Worm (Caenorhabditis elegans): Measurements from ENCODE around the gene F20G2.2.

F20G2.2 gene

DNA sequence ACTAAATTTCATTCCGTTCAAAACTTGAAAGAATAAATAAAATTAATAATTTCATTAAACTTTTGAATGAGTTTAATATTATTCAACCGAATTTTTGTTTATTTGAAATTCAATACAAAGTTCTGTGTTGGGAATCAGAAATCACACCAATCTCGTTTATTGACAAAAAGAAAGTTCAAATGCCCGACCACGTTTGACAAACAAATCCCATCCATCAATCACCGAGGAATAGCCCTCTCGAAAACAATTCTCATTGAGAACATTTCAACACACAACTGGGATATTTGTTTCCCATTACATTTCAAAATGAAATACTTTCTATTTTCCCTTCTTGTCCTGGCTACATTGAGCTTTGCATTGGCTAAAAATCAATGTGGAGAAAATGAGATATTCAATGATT, 21.6 kb upstream of the F20G2.2 start, which contains the start of gene F53C11.9:
Gene F53C11.9, plus strand, starts transcription at position 159 of the 400 bp plus-strand sequence.
- TF ChIP-seq dao-5 (tag; optimal IDR thresholded peaks at IDR 0.05) (no peak), him-1 (tag; optimal IDR thresholded peaks at IDR 0.05) (no peak), W03F9.2 (tag; optimal IDR thresholded peaks at IDR 0.05) (no peak)

DNA sequence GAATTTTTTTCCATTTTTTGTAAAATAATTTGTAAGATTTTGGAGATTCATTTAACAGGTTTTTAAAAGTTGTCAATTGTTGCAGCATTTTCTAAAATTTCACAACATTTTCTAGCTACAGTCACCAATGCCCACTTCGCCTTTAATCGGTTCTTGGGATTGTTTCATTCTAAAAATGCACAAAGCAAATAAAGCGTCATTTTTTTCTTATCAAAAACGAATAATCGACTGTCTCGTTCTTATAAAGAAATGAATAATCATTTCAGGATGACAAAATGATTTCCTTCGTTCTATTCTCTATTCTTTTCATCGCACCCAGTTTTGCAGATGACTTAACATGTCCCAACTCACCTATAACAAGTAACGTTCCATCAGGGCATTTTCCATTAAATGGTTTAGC, 19.3 kb upstream of the F20G2.2 start, which contains the start of gene F53C11.1:
Gene F53C11.1, plus strand, starts transcription at position 268 of the 400 bp plus-strand sequence.
- TF ChIP-seq W03F9.2 (tag; optimal IDR thresholded peaks at IDR 0.05): no peak
- TF ChIP-seq him-1 (tag; optimal IDR thresholded peaks at IDR 0.05): no peak
- no peak for TF ChIP-seq dao-5 (tag; optimal IDR thresholded peaks at IDR 0.05)

DNA sequence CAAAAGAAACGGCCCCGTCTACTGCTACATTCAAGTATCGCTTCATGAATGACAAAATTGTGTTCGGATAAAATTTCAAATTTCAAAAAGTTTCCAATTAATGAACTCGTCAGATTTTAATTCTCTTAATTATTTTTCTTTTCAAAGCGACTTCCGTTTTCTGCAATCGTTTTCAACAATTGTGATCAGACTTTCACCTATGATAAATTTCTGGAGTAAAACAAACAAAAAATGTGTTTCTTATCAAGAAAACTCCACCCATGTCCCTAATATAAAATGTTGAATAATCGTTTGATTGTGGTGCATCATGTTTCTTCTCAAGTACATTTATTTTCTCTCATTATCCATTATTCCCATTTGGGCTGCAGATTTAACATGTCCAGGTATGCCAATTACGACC, 15.0 kb upstream of the F20G2.2 start, which contains the start of gene F20G2.5:
Gene F20G2.5, plus strand, starts transcription at position 301 of the 400 bp plus-strand sequence.
- TF ChIP-seq dao-5 (tag; optimal IDR thresholded peaks at IDR 0.05): no peak
- TF ChIP-seq W03F9.2 (tag; optimal IDR thresholded peaks at IDR 0.05): no peak
- TF ChIP-seq him-1 (tag; optimal IDR thresholded peaks at IDR 0.05): no peak

DNA sequence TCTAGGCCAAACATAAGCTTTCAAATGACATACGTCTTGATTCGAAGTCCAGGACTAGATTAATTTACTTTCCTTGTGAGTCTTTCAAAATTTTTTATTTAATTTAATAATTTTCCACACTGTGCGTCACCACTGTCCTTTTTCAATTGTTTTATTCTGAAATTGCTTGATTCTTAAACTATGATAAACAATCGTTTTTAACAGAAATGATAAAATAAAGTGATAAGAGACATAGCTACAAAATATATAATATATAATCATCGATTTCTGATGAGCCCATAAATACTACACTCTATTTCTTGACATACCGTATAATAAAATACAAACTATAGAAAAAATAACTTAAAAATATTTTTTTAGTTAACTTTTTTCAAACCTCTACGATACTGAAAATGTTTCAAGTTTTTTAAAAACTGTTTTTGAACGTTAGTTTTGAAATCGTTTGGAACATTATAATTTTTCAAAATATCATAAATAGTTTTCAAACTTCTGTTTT, 12.8 kb upstream of the F20G2.2 start, which contains the start of gene nas-24:
Gene nas-24, plus strand, starts transcription at position 446 of the 496 bp plus-strand sequence.
- TF ChIP-seq W03F9.2 (tag; optimal IDR thresholded peaks at IDR 0.05) (no peak), dao-5 (tag; optimal IDR thresholded peaks at IDR 0.05) (no peak), him-1 (tag; optimal IDR thresholded peaks at IDR 0.05) (no peak)

DNA sequence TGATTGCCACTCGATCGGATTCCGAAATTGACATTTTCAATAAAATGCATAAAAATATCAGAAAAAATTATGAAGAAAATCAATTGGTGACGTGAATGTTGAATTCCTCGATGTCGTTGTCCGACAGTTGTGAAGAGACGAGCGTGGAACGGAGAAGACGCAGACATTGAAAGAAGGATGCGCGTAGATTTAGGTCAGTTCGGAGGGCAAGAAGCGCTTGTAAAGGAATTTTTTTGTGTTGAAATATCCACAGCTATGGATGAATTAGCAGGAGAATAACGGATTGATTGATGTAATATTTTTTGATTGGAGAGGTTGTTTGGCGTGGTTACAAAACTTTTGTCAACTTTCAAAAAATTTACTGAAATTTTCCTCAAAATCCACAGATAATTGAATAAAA, 12.2 kb upstream of the F20G2.2 start, which contains the start of gene F20G2.3:
Gene F20G2.3, minus strand, starts transcription at position 101 of the 400 bp plus-strand sequence.
- TF ChIP-seq dao-5 (tag; optimal IDR thresholded peaks at IDR 0.05) (no peak), him-1 (tag; optimal IDR thresholded peaks at IDR 0.05) (no peak), W03F9.2 (tag; optimal IDR thresholded peaks at IDR 0.05) (no peak)

DNA sequence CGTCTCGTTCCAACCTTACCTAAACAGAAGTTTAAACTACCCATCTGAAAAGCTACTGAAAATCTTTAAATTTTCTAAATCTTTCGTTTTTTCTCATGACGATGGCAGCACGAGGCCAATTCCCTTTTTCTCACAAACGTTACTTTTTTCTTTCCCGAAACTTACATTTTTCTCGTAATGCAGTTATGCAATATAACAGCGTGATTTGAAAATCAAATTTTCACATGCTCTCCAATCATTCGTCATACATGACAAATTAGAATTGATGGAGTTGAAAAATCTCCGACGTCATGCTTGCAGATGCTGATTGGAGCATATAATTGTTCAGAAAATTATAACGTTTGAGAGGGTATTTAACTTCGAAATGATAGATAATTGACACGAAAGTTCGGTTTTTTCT, 7.5 kb upstream of the F20G2.2 start:
- TF ChIP-seq W03F9.2 (tag; optimal IDR thresholded peaks at IDR 0.05) (no peak), him-1 (tag; optimal IDR thresholded peaks at IDR 0.05) (no peak), dao-5 (tag; optimal IDR thresholded peaks at IDR 0.05) (no peak)

DNA sequence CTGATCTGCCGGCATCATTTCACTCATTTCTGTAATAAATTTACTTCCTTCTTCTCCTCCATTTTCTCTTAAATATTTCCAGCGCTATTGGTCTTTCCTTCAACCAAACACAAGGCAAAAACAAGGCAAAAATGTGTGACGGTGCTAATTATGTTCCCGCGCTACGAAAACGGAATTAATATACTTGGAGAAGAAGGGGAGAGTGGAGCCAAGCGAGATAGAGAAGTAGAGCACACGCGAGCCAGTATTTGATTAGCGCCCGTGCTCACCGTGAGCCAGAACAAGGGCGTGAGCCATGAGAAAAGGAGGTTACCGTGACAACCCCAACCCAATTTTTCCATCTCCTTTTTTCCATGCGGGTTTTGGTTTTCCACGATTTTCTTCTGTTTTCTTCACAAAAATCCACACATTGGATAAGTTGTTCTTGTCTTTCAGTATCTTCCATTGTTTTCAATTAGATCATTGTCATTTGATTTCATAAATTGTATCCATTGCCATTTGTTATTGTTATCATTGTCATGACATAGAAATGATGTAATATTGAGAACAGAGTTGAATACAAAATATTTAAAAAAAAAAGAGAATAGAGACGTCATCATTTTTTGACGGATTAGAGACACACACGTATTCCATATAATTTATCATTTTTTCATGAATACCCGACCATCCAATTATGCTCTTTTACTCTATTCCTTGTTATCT, 6.4 kb upstream of the F20G2.2 start, which contains the start of gene F20G2.6:
Gene F20G2.6, plus strand, starts transcription at position 652 of the 702 bp plus-strand sequence.
- TF ChIP-seq him-1 (tag; optimal IDR thresholded peaks at IDR 0.05) (no peak), W03F9.2 (tag; optimal IDR thresholded peaks at IDR 0.05) (no peak), dao-5 (tag; optimal IDR thresholded peaks at IDR 0.05) (no peak)

DNA sequence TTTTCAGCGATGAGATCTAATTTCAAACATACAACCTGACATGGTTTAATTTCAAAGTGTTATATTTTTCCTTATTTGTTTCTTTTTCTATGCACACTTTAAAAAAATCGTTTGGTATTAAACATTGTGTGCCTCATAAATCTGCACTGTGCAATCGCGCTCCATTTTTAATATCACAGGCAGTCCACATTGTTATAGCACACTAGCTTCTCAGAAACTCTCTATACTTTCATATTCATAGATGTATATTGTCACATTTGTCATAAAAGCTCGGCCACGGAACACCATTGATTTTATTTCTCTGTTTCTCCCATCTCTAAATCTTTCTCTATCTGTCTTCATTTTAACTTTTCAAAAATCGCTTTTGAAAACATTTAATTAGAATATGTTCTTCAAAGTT, 1.1 kb upstream of the F20G2.2 start:
- no peak for TF ChIP-seq him-1 (tag; optimal IDR thresholded peaks at IDR 0.05)
- TF ChIP-seq dao-5 (tag; optimal IDR thresholded peaks at IDR 0.05): no peak
- TF ChIP-seq W03F9.2 (tag; optimal IDR thresholded peaks at IDR 0.05): no peak

DNA sequence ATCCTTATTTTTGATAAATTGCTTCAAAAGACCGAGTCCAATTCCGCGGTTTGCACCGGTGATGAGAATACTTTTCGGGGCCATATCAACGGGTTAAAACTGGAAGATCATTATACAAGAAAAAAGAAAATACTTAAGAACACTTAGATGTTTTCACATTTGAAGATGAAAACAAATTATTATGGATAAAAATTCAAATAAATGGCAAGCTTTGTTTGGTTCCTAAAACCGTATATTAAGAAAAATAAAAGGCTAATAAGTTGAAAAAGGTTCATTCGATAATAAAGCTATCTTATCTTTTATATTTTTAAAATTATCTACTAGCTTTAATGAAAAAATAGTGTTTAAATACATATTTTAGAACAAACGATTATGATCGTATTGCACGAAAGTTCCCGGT, 2.7 kb downstream of the F20G2.2 start, which contains the start of gene F20G2.1:
Gene F20G2.1, minus strand, starts transcription at position 101 of the 400 bp plus-strand sequence.
- no peak for TF ChIP-seq him-1 (tag; optimal IDR thresholded peaks at IDR 0.05)
- TF ChIP-seq W03F9.2 (tag; optimal IDR thresholded peaks at IDR 0.05): no peak
- no peak for TF ChIP-seq dao-5 (tag; optimal IDR thresholded peaks at IDR 0.05)

DNA sequence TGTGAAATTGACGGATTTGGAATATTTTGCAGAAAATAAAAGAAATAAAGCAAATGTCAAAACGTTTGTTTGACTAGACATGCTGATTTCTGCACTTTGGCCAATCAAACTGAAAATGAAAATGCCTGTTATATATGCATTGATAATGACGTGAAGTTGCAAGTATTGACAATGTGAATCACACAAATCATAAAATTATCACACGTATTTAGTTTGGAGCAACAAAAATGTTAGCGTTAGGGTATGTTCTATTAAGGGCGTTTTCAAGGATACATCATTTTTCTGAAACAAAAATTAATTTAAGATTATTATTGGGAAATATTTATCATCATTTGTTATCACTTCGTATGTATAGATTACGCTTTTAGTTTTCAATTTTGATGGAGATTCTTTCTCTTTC, 4.4 kb downstream of the F20G2.2 start, which contains the start of gene cld-9:
Gene cld-9, minus strand, starts transcription at position 81 of the 400 bp plus-strand sequence.
- no peak for TF ChIP-seq him-1 (tag; optimal IDR thresholded peaks at IDR 0.05)
- no peak for TF ChIP-seq dao-5 (tag; optimal IDR thresholded peaks at IDR 0.05)
- TF ChIP-seq W03F9.2 (tag; optimal IDR thresholded peaks at IDR 0.05): no peak

DNA sequence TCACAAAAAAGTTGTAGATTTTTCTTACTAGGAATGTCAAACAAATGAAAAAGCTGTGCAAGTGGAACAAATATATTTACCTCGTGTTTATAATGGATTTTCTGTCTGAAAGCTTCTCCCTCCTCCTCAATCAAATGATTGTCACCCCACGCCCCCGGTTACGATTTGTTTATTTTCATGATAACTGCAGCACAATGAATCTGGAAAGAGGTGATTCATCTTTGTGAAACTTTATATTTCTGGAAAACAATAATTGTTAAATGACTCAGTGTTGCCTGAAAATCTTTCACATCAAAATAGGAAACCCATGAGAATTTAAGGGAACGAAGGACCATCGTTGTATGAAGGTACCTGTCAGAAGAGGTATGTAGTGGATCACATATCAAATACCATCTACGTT, 7.6 kb downstream of the F20G2.2 start, which contains the start of gene F35E12.10:
Gene F35E12.10, minus strand, starts transcription at position 101 of the 400 bp plus-strand sequence.
- TF ChIP-seq W03F9.2 (tag; optimal IDR thresholded peaks at IDR 0.05) (no peak), him-1 (tag; optimal IDR thresholded peaks at IDR 0.05) (no peak), dao-5 (tag; optimal IDR thresholded peaks at IDR 0.05) (no peak)

DNA sequence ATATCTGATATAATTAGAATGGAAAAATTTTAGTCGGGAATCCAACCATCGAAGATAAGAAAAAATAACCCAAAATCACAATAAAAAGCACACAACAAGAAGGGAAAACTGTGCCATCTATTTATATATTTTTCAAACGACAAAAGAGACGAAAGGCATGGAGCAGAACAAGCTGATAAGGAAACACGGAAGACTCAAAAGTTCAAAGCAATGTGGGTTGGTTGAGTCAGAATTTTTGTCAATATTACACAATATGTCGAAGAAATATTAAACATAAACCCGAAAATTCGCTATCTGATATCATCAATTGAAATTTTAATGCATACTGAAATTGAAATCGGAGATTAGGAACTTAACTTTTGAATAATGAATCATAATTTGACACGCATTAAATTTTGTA, 11.3 kb downstream of the F20G2.2 start, which contains the start of gene F35E12.9:
Gene F35E12.9, minus strand, starts transcription at position 227 of the 400 bp plus-strand sequence.
- TF ChIP-seq W03F9.2 (tag; optimal IDR thresholded peaks at IDR 0.05) (no peak), him-1 (tag; optimal IDR thresholded peaks at IDR 0.05) (no peak), dao-5 (tag; optimal IDR thresholded peaks at IDR 0.05) (no peak)

DNA sequence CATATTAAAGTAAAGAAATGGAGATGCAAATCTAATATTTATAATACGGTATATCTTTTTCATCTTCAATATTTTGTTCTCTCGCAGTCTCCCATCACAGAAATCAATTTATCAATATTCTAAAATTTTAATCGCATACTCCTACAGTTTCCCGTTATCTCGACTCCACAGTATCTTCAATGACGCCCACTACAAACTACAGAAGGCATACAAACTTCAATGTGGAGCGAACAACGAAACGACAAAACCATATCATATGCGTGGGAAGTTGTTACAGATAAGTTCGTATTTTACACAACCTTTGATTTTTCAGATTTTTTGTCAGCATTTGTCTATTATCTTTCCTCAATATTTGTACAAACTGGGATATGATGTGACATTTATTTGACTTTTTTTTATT, 16.3 kb downstream of the F20G2.2 start:
- TF ChIP-seq W03F9.2 (tag; optimal IDR thresholded peaks at IDR 0.05) (no peak), him-1 (tag; optimal IDR thresholded peaks at IDR 0.05) (no peak), dao-5 (tag; optimal IDR thresholded peaks at IDR 0.05) (no peak)

DNA sequence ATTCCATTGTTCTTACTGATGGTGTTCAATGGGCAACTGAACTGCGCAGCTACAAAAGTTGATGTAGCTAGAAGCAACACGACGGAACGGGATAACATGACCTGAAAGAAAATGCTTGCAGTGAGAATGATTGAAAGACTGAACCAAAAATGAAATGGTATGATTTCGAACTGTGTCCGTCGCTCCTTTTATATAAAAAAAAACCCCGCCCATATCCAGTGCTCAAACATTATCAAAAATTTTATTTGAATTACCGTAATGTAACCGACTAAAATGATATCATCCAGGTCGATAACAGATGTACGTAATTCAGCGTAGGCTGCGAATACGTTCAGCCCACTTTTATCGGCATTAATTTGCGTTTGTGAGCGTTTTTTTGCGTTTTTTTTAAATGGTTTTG, 17.8 kb downstream of the F20G2.2 start, which contains the start of gene irg-5:
Gene irg-5, minus strand, starts transcription at position 101 of the 400 bp plus-strand sequence.
- TF ChIP-seq W03F9.2 (tag; optimal IDR thresholded peaks at IDR 0.05) (no peak), dao-5 (tag; optimal IDR thresholded peaks at IDR 0.05) (no peak), him-1 (tag; optimal IDR thresholded peaks at IDR 0.05) (no peak)

Measured in whole organism, L4/young adult.